Fruit fly (Drosophila melanogaster) whole organism, embryonic: Measurements from ENCODE around the gene CG6296.

Experiments
- ATbp ChIP-seq: fragments of 200-800 bp; sonication (Bioruptor generic); optimal IDR thresholded peaks from 2 replicates; lab custom pipeline; 2017; ENCODE audit warnings: missing biosample characterization, mild to moderate bottlenecking, missing genetic modification characterization, missing genetic modification reagents
- Ada2b ChIP-seq: fragments of 200-800 bp; sonication (Bioruptor generic); IDR thresholded peaks from 2 replicates; pipeline ENCODE4 v1.3.6; 2022; ENCODE audit warnings: missing biosample characterization, missing genetic modification characterization
- CG1024 ChIP-seq: fragments of 200-800 bp; sonication (Bioruptor generic); IDR thresholded peaks from 2 replicates; pipeline ENCODE4 v1.3.6; 2022; ENCODE audit warnings: missing biosample characterization, missing genetic modification characterization
- CG10959 ChIP-seq: fragments of 200-800 bp; sonication (Bioruptor generic); IDR thresholded peaks from 2 replicates; pipeline ENCODE4 v1.3.6; 2022; ENCODE audit warnings: missing biosample characterization, missing genetic modification characterization
- CG11085 ChIP-seq: fragments of 200-800 bp; sonication (Bioruptor generic); IDR thresholded peaks from 2 replicates; pipeline ENCODE4 v1.3.6; 2022; ENCODE audit warnings: missing biosample characterization, missing genetic modification characterization
- CG11247 ChIP-seq: fragments of 200-800 bp; sonication (Bioruptor generic); IDR thresholded peaks from 2 replicates; pipeline ENCODE4 v1.3.6; 2022; ENCODE audit warnings: missing biosample characterization, missing genetic modification characterization
- CG11398 ChIP-seq: fragments of 200-800 bp; sonication (Bioruptor generic); optimal IDR thresholded peaks from 2 replicates; lab custom pipeline; 2016; ENCODE audit warnings: missing biosample characterization, missing genetic modification characterization
- CG12071 ChIP-seq: fragments of 200-800 bp; sonication (Bioruptor generic); optimal IDR thresholded peaks from 3 replicates; lab custom pipeline; 2018; ENCODE audit warnings: missing biosample characterization, mild to moderate bottlenecking, missing genetic modification characterization
- CG12299 ChIP-seq: fragments of 200-800 bp; sonication (Bioruptor generic); optimal IDR thresholded peaks from 2 replicates; lab custom pipeline; 2018; ENCODE audit warnings: missing biosample characterization, mild to moderate bottlenecking, missing genetic modification characterization
- CG16815 ChIP-seq: fragments of 200-800 bp; sonication (Bioruptor generic); optimal IDR thresholded peaks from 3 replicates; lab custom pipeline; 2017; ENCODE audit warnings: missing biosample characterization, mild to moderate bottlenecking, missing genetic modification characterization
- CG16863 ChIP-seq: fragments of 200-800 bp; sonication (Bioruptor generic); optimal IDR thresholded peaks from 3 replicates; lab custom pipeline; 2016; ENCODE audit warnings: missing biosample characterization, missing genetic modification characterization
- CG1792 ChIP-seq: fragments of 200-800 bp; sonication (Bioruptor generic); optimal IDR thresholded peaks from 2 replicates; lab custom pipeline; 2016; ENCODE audit warnings: missing biosample characterization, missing genetic modification characterization
- CG34422 ChIP-seq: fragments of 200-800 bp; sonication (Bioruptor generic); IDR thresholded peaks from 3 replicates; pipeline ENCODE4 v1.3.6; 2022; ENCODE audit warnings: missing biosample characterization, missing genetic modification characterization
- CG42726 ChIP-seq: fragments of 200-800 bp; sonication (Bioruptor generic); IDR thresholded peaks from 2 replicates; pipeline ENCODE4 v1.3.6; 2022; ENCODE audit warnings: missing biosample characterization, missing genetic modification characterization; ENCODE audit not compliant: partially characterized antibody
- CG4730 ChIP-seq: fragments of 200-800 bp; sonication (Bioruptor generic); IDR thresholded peaks from 2 replicates; pipeline ENCODE4 v1.3.6; 2022; ENCODE audit warnings: missing biosample characterization, missing genetic modification characterization
- CG6254 ChIP-seq: fragments of 200-800 bp; sonication (Bioruptor generic); optimal IDR thresholded peaks from 3 replicates; lab custom pipeline; 2017; ENCODE audit warnings: mild to moderate bottlenecking, missing biosample characterization, missing genetic modification reagents, missing genetic modification characterization
- CG6765 ChIP-seq: fragments of 200-800 bp; sonication (Bioruptor generic); optimal IDR thresholded peaks from 3 replicates; lab custom pipeline; 2017; ENCODE audit warnings: missing biosample characterization, mild to moderate bottlenecking, missing genetic modification characterization
- CG7745 ChIP-seq: fragments of 200-800 bp; sonication (Bioruptor generic); optimal IDR thresholded peaks from 2 replicates; lab custom pipeline; 2018; ENCODE audit warnings: missing biosample characterization, mild to moderate bottlenecking, missing genetic modification characterization, moderate library complexity
- CG8290 ChIP-seq, 3 experiments: fragments of 200-800 bp; sonication (Bioruptor generic); optimal IDR thresholded peaks; 2 replicates each; lab custom pipeline; 2016 to 2019; ENCODE audit warnings: missing biosample characterization in 3 of 3, missing genetic modification characterization in 3 of 3, mild to moderate bottlenecking in 2 of 3, moderate library complexity in 1 of 3
- CkIIα-i1 ChIP-seq: fragments of 200-800 bp; sonication (Bioruptor generic); IDR thresholded peaks from 2 replicates; pipeline ENCODE4 v1.3.6; 2022; ENCODE audit warnings: missing biosample characterization, missing genetic modification characterization
- D19A ChIP-seq: fragments of 200-800 bp; optimal IDR thresholded peaks from 3 replicates; lab custom pipeline; 2019; ENCODE audit warnings: missing biosample characterization, mild to moderate bottlenecking, missing genetic modification characterization, moderate library complexity
- E2f2 ChIP-seq: fragments of 200-800 bp; sonication (Bioruptor generic); IDR thresholded peaks from 2 replicates; pipeline ENCODE4 v1.3.6; 2022; ENCODE audit warnings: missing biosample characterization, missing genetic modification characterization
- Fer2 ChIP-seq: fragments of 200-800 bp; sonication (Bioruptor generic); optimal IDR thresholded peaks from 2 replicates; lab custom pipeline; 2018; ENCODE audit warnings: missing biosample characterization, mild to moderate bottlenecking, missing genetic modification characterization, moderate library complexity
- Hand ChIP-seq: fragments of 200-800 bp; sonication (Bioruptor generic); optimal IDR thresholded peaks from 2 replicates; lab custom pipeline; 2017; ENCODE audit warnings: mild to moderate bottlenecking, missing biosample characterization, missing genetic modification reagents, missing genetic modification characterization
- Hr3 ChIP-seq: fragments of 200-800 bp; sonication (Bioruptor generic); optimal IDR thresholded peaks from 3 replicates; lab custom pipeline; 2016; ENCODE audit warnings: missing biosample characterization, missing genetic modification characterization
- MESR4 ChIP-seq: fragments of 200-800 bp; sonication (Bioruptor generic); optimal IDR thresholded peaks from 2 replicates; lab custom pipeline; 2018; ENCODE audit warnings: missing biosample characterization, mild to moderate bottlenecking, missing genetic modification characterization, moderate library complexity
- Neu2 ChIP-seq: fragments of 200-800 bp; sonication (Bioruptor generic); optimal IDR thresholded peaks from 3 replicates; lab custom pipeline; 2016; ENCODE audit warnings: missing biosample characterization, missing genetic modification characterization, borderline replicate concordance
- NfI ChIP-seq: fragments of 200-800 bp; sonication (Bioruptor generic); optimal IDR thresholded peaks from 3 replicates; lab custom pipeline; 2018; ENCODE audit warnings: missing biosample characterization, mild to moderate bottlenecking, missing genetic modification characterization, moderate library complexity
- Ravus ChIP-seq: fragments of 200-800 bp; sonication (Bioruptor generic); IDR thresholded peaks from 2 replicates; pipeline ENCODE4 v1.3.6; 2022; ENCODE audit warnings: missing biosample characterization, missing genetic modification characterization
- ash1 ChIP-seq: fragments of 200-800 bp; sonication (Bioruptor generic); optimal IDR thresholded peaks from 2 replicates; lab custom pipeline; 2018; ENCODE audit warnings: missing biosample characterization, mild to moderate bottlenecking, missing genetic modification characterization
- crol ChIP-seq: fragments of 200-800 bp; sonication (Bioruptor generic); IDR thresholded peaks from 2 replicates; pipeline ENCODE4 v1.3.6; 2022; ENCODE audit warnings: missing biosample characterization, missing genetic modification characterization
- dimm ChIP-seq: fragments of 200-800 bp; sonication (Bioruptor generic); IDR thresholded peaks from 2 replicates; pipeline ENCODE4 v1.3.6; 2022; ENCODE audit warnings: missing biosample characterization, missing genetic modification characterization
- en ChIP-seq: fragments of 200-800 bp; sonication (Bioruptor generic); optimal IDR thresholded peaks from 2 replicates; lab custom pipeline; 2016; ENCODE audit warnings: missing biosample characterization, missing genetic modification characterization
- eve ChIP-seq, 2 experiments: fragments of >200 bp; optimal IDR thresholded peaks; 2 replicates each; lab custom pipeline; 2017; ENCODE audit warnings: missing biosample characterization in 2 of 2, missing genetic modification characterization in 2 of 2
- fd3F ChIP-seq: fragments of 200-800 bp; sonication (Bioruptor generic); optimal IDR thresholded peaks from 2 replicates; lab custom pipeline; 2018; ENCODE audit warnings: missing biosample characterization, mild to moderate bottlenecking, missing genetic modification characterization, moderate library complexity
- kay ChIP-seq: fragments of 200-800 bp; sonication (Bioruptor generic); optimal IDR thresholded peaks from 2 replicates; lab custom pipeline; 2016; ENCODE audit warnings: missing biosample characterization, missing genetic modification characterization
- knrl ChIP-seq: fragments of 200-800 bp; sonication (Bioruptor generic); IDR thresholded peaks from 3 replicates; pipeline ENCODE4 v1.3.6; 2022; ENCODE audit warnings: missing biosample characterization, missing genetic modification characterization; ENCODE audit not compliant: partially characterized antibody
- maf-S ChIP-seq: fragments of 200-800 bp; sonication (Bioruptor generic); optimal IDR thresholded peaks from 2 replicates; lab custom pipeline; 2016; ENCODE audit warnings: missing biosample characterization, missing genetic modification characterization
- mam ChIP-seq: fragments of 200-800 bp; sonication (Bioruptor generic); optimal IDR thresholded peaks from 3 replicates; lab custom pipeline; 2016; ENCODE audit warnings: missing biosample characterization, missing genetic modification characterization
- mld ChIP-seq: fragments of 200-800 bp; sonication (Bioruptor generic); IDR thresholded peaks from 3 replicates; pipeline ENCODE4 v1.3.6; 2022; ENCODE audit warnings: missing biosample characterization, missing genetic modification characterization; ENCODE audit not compliant: partially characterized antibody
- org-1 ChIP-seq: fragments of 200-800 bp; sonication (Bioruptor generic); optimal IDR thresholded peaks from 2 replicates; lab custom pipeline; 2017; ENCODE audit warnings: missing biosample characterization, missing genetic modification characterization
- pb ChIP-seq: fragments of 200-800 bp; sonication (Bioruptor generic); optimal IDR thresholded peaks from 3 replicates; lab custom pipeline; 2016; ENCODE audit warnings: missing biosample characterization, missing genetic modification characterization
- peb ChIP-seq: fragments of 200-800 bp; sonication (Bioruptor generic); IDR thresholded peaks from 2 replicates; pipeline ENCODE4 v1.3.6; 2022; ENCODE audit warnings: missing biosample characterization, missing genetic modification characterization
- pnt ChIP-seq: fragments of 200-800 bp; sonication (Bioruptor generic); optimal IDR thresholded peaks from 3 replicates; lab custom pipeline; 2016; ENCODE audit warnings: missing biosample characterization, missing genetic modification characterization
- pros ChIP-seq: fragments of 200-800 bp; sonication (Bioruptor generic); optimal IDR thresholded peaks from 3 replicates; lab custom pipeline; 2019; ENCODE audit warnings: missing biosample characterization, mild to moderate bottlenecking, missing genetic modification characterization, moderate library complexity
- repo ChIP-seq: fragments of 200-800 bp; sonication (Bioruptor generic); optimal IDR thresholded peaks from 2 replicates; lab custom pipeline; 2016; ENCODE audit warnings: missing biosample characterization, missing genetic modification characterization
- salm ChIP-seq: fragments of 200-800 bp; sonication (Bioruptor generic); optimal IDR thresholded peaks from 2 replicates; lab custom pipeline; 2018; ENCODE audit warnings: missing biosample characterization, mild to moderate bottlenecking, missing genetic modification characterization
- sim ChIP-seq: fragments of 200-800 bp; sonication (Bioruptor generic); IDR thresholded peaks from 2 replicates; pipeline ENCODE4 v1.3.6; 2022; ENCODE audit warnings: missing biosample characterization, missing genetic modification characterization
- tx ChIP-seq: fragments of 200-800 bp; sonication (Bioruptor generic); optimal IDR thresholded peaks from 2 replicates; lab custom pipeline; 2016; ENCODE audit warnings: missing biosample characterization, missing genetic modification characterization
- zf30C ChIP-seq: fragments of 200-800 bp; sonication (Bioruptor generic); optimal IDR thresholded peaks from 3 replicates; lab custom pipeline; 2018; ENCODE audit warnings: missing biosample characterization, mild to moderate bottlenecking, missing genetic modification characterization

Gene CG6296

DNA sequence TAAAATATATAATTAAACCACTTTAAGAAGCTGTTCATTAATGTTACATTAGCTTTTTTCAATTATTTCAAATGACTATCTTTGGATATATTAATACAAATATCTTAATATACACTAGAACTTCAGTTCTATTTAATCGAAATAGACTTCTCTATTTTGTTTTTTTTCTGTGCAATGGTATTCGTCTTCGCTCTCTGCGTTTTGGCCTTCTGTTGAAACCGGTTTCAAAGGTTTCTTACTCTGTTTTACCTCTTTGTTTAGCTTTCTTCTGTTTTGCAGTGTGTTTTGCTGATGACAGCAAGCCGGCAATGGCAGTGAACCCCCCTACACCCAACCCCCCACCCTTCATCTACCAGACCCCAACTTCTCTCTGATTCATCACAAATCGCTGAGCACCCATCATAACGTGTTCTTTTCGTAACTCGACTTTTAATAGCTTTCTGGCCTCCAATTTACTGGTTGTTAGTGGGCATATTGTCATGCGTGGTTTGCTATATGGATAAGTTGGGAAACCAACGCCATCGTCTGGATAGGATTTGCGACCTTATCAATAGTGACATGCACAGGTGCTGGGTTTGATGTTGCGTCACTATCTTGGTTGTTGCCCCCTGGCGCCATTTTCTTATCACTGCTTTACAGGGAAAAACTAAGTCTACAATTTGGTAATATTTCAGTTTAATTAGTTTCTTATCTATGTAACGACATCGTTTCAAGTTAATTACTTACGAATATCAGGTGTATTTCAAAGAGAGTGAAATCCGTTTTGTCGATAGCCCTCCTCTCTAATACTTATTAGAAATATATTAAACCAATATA lies 36.2 kb downstream of the CG6296 start (continued):
- TF ChIP-seq ash1 (GFP tag; lab: Kevin White, UChicago) (no peak), peb (no peak), NfI (no peak), Neu2 (GFP tag; lab: Kevin White, UChicago) (no peak), pb (GFP tag; lab: Kevin White, UChicago) (no peak), CG4730 (GFP tag; lab: Robert Waterston, UW) (no peak), CG42726 (GFP tag; lab: Robert Waterston, UW) (no peak), org-1 (GFP tag; lab: Kevin White, UChicago) (no peak), Hand (GFP tag; lab: Kevin White, UChicago) (no peak), pnt (GFP tag; lab: Kevin White, UChicago) (no peak), CG11398 (GFP tag; lab: Kevin White, UChicago) (no peak), CG16863 (GFP tag; lab: Kevin White, UChicago) (no peak), dimm (GFP tag; lab: Robert Waterston, UW) (no peak), Ravus (GFP tag; lab: Robert Waterston, UW) (no peak), CG12299 (tag; lab: Kevin White, UChicago) (no peak), CG1792 (no peak), fd3F (GFP tag; lab: Kevin White, UChicago) (no peak), pros (GFP tag; lab: Kevin White, UChicago) (no peak), CG12071 (GFP tag; lab: Kevin White, UChicago) (no peak), E2f2 (0 out of 2 replicates have a peak, but pooled peaks have one; percentile 16), kay (GFP tag; lab: Kevin White, UChicago) (peak; percentile 20), ATbp (peak; percentile 3), salm (tag; lab: Kevin White, UChicago) (no peak), en (GFP tag; lab: Kevin White, UChicago) (no peak), Ada2b (GFP tag; lab: Robert Waterston, UW) (no peak), CG11085 (GFP tag; lab: Robert Waterston, UW) (no peak), CG34422 (GFP tag; lab: Robert Waterston, UW) (no peak; the same call in 2 of the 3 replicates), maf-S (no peak), MESR4 (GFP tag; lab: Kevin White, UChicago) (no peak), sim (GFP tag; lab: Robert Waterston, UW) (no peak), Fer2 (tag; lab: Kevin White, UChicago) (no peak), CG7745 (no peak), CG6254 (GFP tag; lab: Kevin White, UChicago) (no peak), mam (GFP tag; lab: Kevin White, UChicago) (no peak), eve (GFP tag; optimal IDR thresholded peaks at IDR 0.05; lab: Kevin White, UChicago) (no peak), CkIIα-i1 (GFP tag; lab: Robert Waterston, UW) (no peak), CG10959 (GFP tag; lab: Robert Waterston, UW) (no peak), mld (no peak), zf30C (GFP tag; lab: Kevin White, UChicago) (peak; percentile 47), CG16815 (GFP tag; lab: Kevin White, UChicago) (no peak), CG6765 (GFP tag; lab: Kevin White, UChicago) (no peak), tx (no peak), CG1024 (no peak), CG8290 (GFP tag; optimal IDR thresholded peaks at IDR 0.05; lab: Kevin White, UChicago) (no peak), CG8290 (tag; optimal IDR thresholded peaks at IDR 0.05; lab: Kevin White, UChicago) (no peak), knrl (GFP tag; lab: Robert Waterston, UW) (no peak), D19A (tag; lab: Kevin White, UChicago) (peak; percentile 36), CG11247 (no peak), Hr3 (peak; percentile 14), repo (GFP tag; lab: Kevin White, UChicago) (no peak), crol (GFP tag; lab: Robert Waterston, UW) (peak; percentile 87)
